Worm (Caenorhabditis elegans): ENCODE measurements around the gene F37C12.21.

ce11 chrIII:7226607-7227006, 38.5 kb downstream of the F37C12.21 start, which contains the start of gene hsp-75:
- TF ChIP-seq madf-5 (GFP tag; IDR thresholded peaks at IDR 0.05) = no peak
- no peak for TF ChIP-seq ama-1 (optimal IDR thresholded peaks at IDR 0.05)
- no peak for TF ChIP-seq lin-15B (tag; optimal IDR thresholded peaks at IDR 0.05)

Data from whole organism, L4 larva.